Worm (Caenorhabditis elegans) whole organism, early embryonic: ENCODE data around the gene F07A11.5.

Source experiments
- B0310.2 ChIP-seq: sonication (generic microtip); optimal IDR thresholded peaks from 2 replicates; lab custom pipeline; 2016; ENCODE audit warnings: mild to moderate bottlenecking, missing genetic modification characterization, missing compliant biosample characterization
- aly-1 ChIP-seq: sonication (generic microtip); optimal IDR thresholded peaks from 2 replicates; lab custom pipeline; 2016; ENCODE audit warnings: missing genetic modification characterization, missing compliant biosample characterization
- ama-1 ChIP-seq: fragments of 150-350 bp; optimal IDR thresholded peaks from 2 replicates; lab custom pipeline; 2014
- ceh-13 ChIP-seq: fragments of 200-800 bp; sonication (Bioruptor generic); optimal IDR thresholded peaks from 2 replicates; lab custom pipeline; 2018; ENCODE audit warnings: mild to moderate bottlenecking, missing genetic modification characterization, missing compliant biosample characterization
- ceh-36 ChIP-seq: sonication (generic microtip); optimal IDR thresholded peaks from 2 replicates; lab custom pipeline; 2016; ENCODE audit warnings: missing genetic modification characterization, inconsistent platforms, missing compliant biosample characterization
- ets-7 ChIP-seq: sonication (generic microtip); optimal IDR thresholded peaks from 2 replicates; lab custom pipeline; 2016; ENCODE audit warnings: missing genotype, missing genetic modification characterization, missing compliant biosample characterization
- flt-1 ChIP-seq: fragments of 200-800 bp; sonication (Bioruptor generic); IDR thresholded peaks from 2 replicates; pipeline ENCODE4 v1.3.6; 2022; ENCODE audit warnings: missing genetic modification characterization, missing compliant biosample characterization
- hmbx-1 ChIP-seq: sonication (generic microtip); optimal IDR thresholded peaks from 2 replicates; lab custom pipeline; 2016; ENCODE audit warnings: mild to moderate bottlenecking, missing genetic modification characterization, missing compliant biosample characterization
- hnd-1 ChIP-seq: sonication (generic microtip); optimal IDR thresholded peaks from 2 replicates; lab custom pipeline; 2016; ENCODE audit warnings: missing genetic modification characterization, missing compliant biosample characterization
- pes-1 ChIP-seq: fragments of 200-800 bp; sonication (Bioruptor generic); IDR thresholded peaks from 2 replicates; pipeline ENCODE4 v1.3.6; 2022; ENCODE audit warnings: missing genetic modification reagents, missing genetic modification characterization, missing compliant biosample characterization
- scrt-1 ChIP-seq: fragments of 200-800 bp; sonication (Bioruptor generic); IDR thresholded peaks from 2 replicates; pipeline ENCODE4 v1.3.6; 2022; ENCODE audit warnings: missing genetic modification characterization, missing compliant biosample characterization
- sea-1 ChIP-seq: fragments of 200-800 bp; sonication (Bioruptor generic); conservative IDR thresholded peaks from 2 replicates; pipeline ENCODE4 v1.3.6; 2022; ENCODE audit warnings: missing genetic modification characterization, missing compliant biosample characterization
- tbx-11 ChIP-seq: fragments of 200-800 bp; sonication (Bioruptor generic); IDR thresholded peaks from 2 replicates; pipeline ENCODE4 v1.3.6; 2022; ENCODE audit warnings: missing genetic modification characterization, missing compliant biosample characterization
- tra-4 ChIP-seq: sonication (generic microtip); optimal IDR thresholded peaks from 2 replicates; lab custom pipeline; 2017; ENCODE audit warnings: missing genetic modification characterization, missing compliant biosample characterization

DNA sequence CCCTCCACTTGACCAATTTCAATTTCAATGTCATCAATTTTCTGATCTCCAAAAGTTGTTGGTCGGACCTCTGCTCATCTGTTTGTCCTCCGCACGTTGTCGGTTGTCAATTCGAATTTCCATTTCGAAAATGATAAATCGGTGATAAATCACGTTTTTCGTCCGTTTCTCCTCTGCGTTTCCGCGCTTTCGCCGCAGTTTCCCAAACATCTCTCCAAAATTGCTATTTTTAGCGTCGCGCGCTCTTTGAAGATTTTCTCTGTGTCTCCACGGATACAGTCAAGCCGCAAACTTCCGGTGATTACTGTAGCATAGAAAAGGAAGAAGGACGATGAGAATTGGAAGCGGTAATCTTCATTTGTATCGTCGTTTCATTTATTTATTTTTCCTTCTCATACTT lies 29.9 kb downstream of the F07A11.5 start:
- no peak for TF ChIP-seq ama-1 (lab: Kevin White, UChicago)
- TF ChIP-seq sea-1 (GFP tag; lab: Robert Waterston, UW) = no peak
- TF ChIP-seq ceh-36 = no peak
- TF ChIP-seq hnd-1 (tag; lab: Kevin White, UChicago) = no peak
- TF ChIP-seq ceh-13 (GFP tag; lab: Kevin White, UChicago) = no peak
- no peak for TF ChIP-seq pes-1 (GFP tag; lab: Robert Waterston, UW)
- TF ChIP-seq aly-1 (tag; lab: Kevin White, UChicago) = no peak
- TF ChIP-seq ets-7 (tag; lab: Kevin White, UChicago) = no peak
- no peak for TF ChIP-seq scrt-1
- no peak for TF ChIP-seq tbx-11 (GFP tag; lab: Robert Waterston, UW)
- TF ChIP-seq hmbx-1 (tag; lab: Kevin White, UChicago) = no peak
- no peak for TF ChIP-seq tra-4 (tag; lab: Kevin White, UChicago)
- no peak for TF ChIP-seq B0310.2 (tag; lab: Kevin White, UChicago)
- TF ChIP-seq flt-1 = no peak
